Fruit fly (Drosophila melanogaster) whole organism, embryonic: ENCODE data around the gene CG46430.

Experiments
- Ada2b ChIP-seq: fragments of 200-800 bp; sonication (Bioruptor generic); IDR thresholded peaks from 2 replicates; pipeline ENCODE4 v1.3.6; 2022; ENCODE audit warnings: missing biosample characterization, missing genetic modification characterization
- Blimp-1 ChIP-seq: fragments of 200-800 bp; sonication (Bioruptor generic); optimal IDR thresholded peaks from 3 replicates; lab custom pipeline; 2018; ENCODE audit warnings: missing biosample characterization, missing genetic modification characterization, mild to moderate bottlenecking, moderate library complexity, missing genetic modification reagents
- C15 ChIP-seq: fragments of 200-800 bp; sonication (Bioruptor generic); IDR thresholded peaks from 3 replicates; pipeline ENCODE4 v1.3.6; 2022; ENCODE audit warnings: missing biosample characterization, missing genetic modification characterization
- CG11504 ChIP-seq: fragments of 200-800 bp; sonication (Bioruptor generic); optimal IDR thresholded peaks from 3 replicates; lab custom pipeline; 2019; ENCODE audit warnings: missing biosample characterization, mild to moderate bottlenecking, missing genetic modification characterization, moderate library complexity
- CG11695 ChIP-seq: fragments of 200-800 bp; sonication (Bioruptor generic); IDR thresholded peaks from 3 replicates; pipeline ENCODE4 v1.3.6; 2022; ENCODE audit warnings: missing biosample characterization, missing genetic modification characterization
- CG1233 ChIP-seq: fragments of 200-800 bp; sonication (Bioruptor generic); optimal IDR thresholded peaks from 4 replicates; lab custom pipeline; 2018; ENCODE audit warnings: missing biosample characterization, mild to moderate bottlenecking, missing genetic modification characterization
- CG12769 ChIP-seq: fragments of 200-800 bp; sonication (Bioruptor generic); optimal IDR thresholded peaks from 2 replicates; lab custom pipeline; 2019; ENCODE audit warnings: missing biosample characterization, mild to moderate bottlenecking, missing genetic modification characterization, moderate library complexity
- CG12942 ChIP-seq: fragments of 200-800 bp; sonication (Bioruptor generic); optimal IDR thresholded peaks from 3 replicates; lab custom pipeline; 2016; ENCODE audit warnings: missing biosample characterization, missing genetic modification characterization
- CG1603 ChIP-seq: fragments of 200-800 bp; sonication (Bioruptor generic); optimal IDR thresholded peaks from 2 replicates; lab custom pipeline; 2019; ENCODE audit warnings: missing biosample characterization, mild to moderate bottlenecking, missing genetic modification characterization, moderate library complexity
- CG17568 ChIP-seq: fragments of 200-800 bp; sonication (Bioruptor generic); optimal IDR thresholded peaks from 2 replicates; lab custom pipeline; 2018; ENCODE audit warnings: missing biosample characterization, mild to moderate bottlenecking, missing genetic modification characterization, moderate library complexity
- CG30431 ChIP-seq: fragments of 200-800 bp; sonication (Bioruptor generic); optimal IDR thresholded peaks from 2 replicates; lab custom pipeline; 2017; ENCODE audit warnings: missing biosample characterization, missing genetic modification characterization
- CG4424 ChIP-seq: fragments of 200-800 bp; sonication (Bioruptor generic); optimal IDR thresholded peaks from 3 replicates; lab custom pipeline; 2016; ENCODE audit warnings: missing biosample characterization, missing genetic modification characterization
- CG4730 ChIP-seq: fragments of 200-800 bp; sonication (Bioruptor generic); IDR thresholded peaks from 2 replicates; pipeline ENCODE4 v1.3.6; 2022; ENCODE audit warnings: missing biosample characterization, missing genetic modification characterization
- CG5180 ChIP-seq: fragments of 200-800 bp; sonication (Bioruptor generic); optimal IDR thresholded peaks from 3 replicates; lab custom pipeline; 2017; ENCODE audit warnings: missing biosample characterization, missing genetic modification characterization, mild to moderate bottlenecking, moderate library complexity, missing genetic modification reagents
- CG6654 ChIP-seq: fragments of 200-800 bp; sonication (Bioruptor generic); optimal IDR thresholded peaks from 2 replicates; lab custom pipeline; 2017; ENCODE audit warnings: missing biosample characterization, mild to moderate bottlenecking, missing genetic modification characterization
- CG8924 ChIP-seq: fragments of 200-800 bp; optimal IDR thresholded peaks from 3 replicates; lab custom pipeline; 2019; ENCODE audit warnings: missing biosample characterization, mild to moderate bottlenecking, missing genetic modification characterization, moderate library complexity
- CG9437 ChIP-seq: fragments of 200-800 bp; sonication (Bioruptor generic); optimal IDR thresholded peaks from 2 replicates; lab custom pipeline; 2018; ENCODE audit warnings: missing biosample characterization, mild to moderate bottlenecking, missing genetic modification characterization
- Doc3 ChIP-seq: fragments of 200-800 bp; sonication (Bioruptor generic); IDR thresholded peaks from 3 replicates; pipeline ENCODE4 v1.3.6; 2022; ENCODE audit warnings: missing biosample characterization, missing genetic modification characterization; ENCODE audit not compliant: partially characterized antibody
- Dp ChIP-seq: fragments of 200-800 bp; sonication (Bioruptor generic); optimal IDR thresholded peaks from 2 replicates; lab custom pipeline; 2018; ENCODE audit warnings: missing biosample characterization, mild to moderate bottlenecking, missing genetic modification characterization, moderate library complexity
- Ets65A ChIP-seq: fragments of 200-800 bp; sonication (Bioruptor generic); peaks from one replicate; lab custom pipeline; 2016; ENCODE audit warnings: missing biosample characterization, missing genetic modification characterization
- Fer2 ChIP-seq: fragments of 200-800 bp; sonication (Bioruptor generic); optimal IDR thresholded peaks from 2 replicates; lab custom pipeline; 2018; ENCODE audit warnings: missing biosample characterization, mild to moderate bottlenecking, missing genetic modification characterization, moderate library complexity
- Gsc ChIP-seq: fragments of 200-800 bp; sonication (Bioruptor generic); IDR thresholded peaks from 2 replicates; pipeline ENCODE4 v1.3.6; 2022; ENCODE audit warnings: missing biosample characterization, missing genetic modification characterization
- HLH54F ChIP-seq: fragments of 200-800 bp; sonication (Bioruptor generic); optimal IDR thresholded peaks from 3 replicates; lab custom pipeline; 2016; ENCODE audit warnings: missing biosample characterization, missing genetic modification characterization
- Mes4 ChIP-seq: fragments of 200-800 bp; sonication (Bioruptor generic); optimal IDR thresholded peaks from 2 replicates; lab custom pipeline; 2016; ENCODE audit warnings: missing biosample characterization, missing genetic modification characterization
- Nf-YC ChIP-seq: fragments of 200-800 bp; optimal IDR thresholded peaks from 3 replicates; lab custom pipeline; 2019; ENCODE audit warnings: missing biosample characterization, mild to moderate bottlenecking, missing genetic modification characterization, moderate library complexity
- Pdp1 ChIP-seq, 2 experiments: fragments of 200-800 bp; sonication (Bioruptor generic); optimal IDR thresholded peaks; 3 replicates each; lab custom pipeline; 2016; ENCODE audit warnings: missing biosample characterization in 2 of 2, missing genetic modification characterization in 2 of 2, mild to moderate bottlenecking in 1 of 2, moderate library complexity in 1 of 2
- Scr ChIP-seq: fragments of 200-800 bp; sonication (Bioruptor generic); IDR thresholded peaks from 2 replicates; pipeline ENCODE4 v1.3.6; 2022; ENCODE audit warnings: missing biosample characterization, missing genetic modification characterization; ENCODE audit not compliant: partially characterized antibody
- Side ChIP-seq: fragments of 200-800 bp; sonication (Bioruptor generic); optimal IDR thresholded peaks from 2 replicates; lab custom pipeline; 2016; ENCODE audit warnings: missing biosample characterization, missing genetic modification characterization
- YL-1 ChIP-seq: fragments of 200-800 bp; sonication (Bioruptor generic); optimal IDR thresholded peaks from 3 replicates; lab custom pipeline; 2017; ENCODE audit warnings: missing biosample characterization, mild to moderate bottlenecking, missing genetic modification characterization
- bsh ChIP-seq, 2 experiments: fragments of 200-800 bp; sonication (Bioruptor generic); optimal IDR thresholded peaks; 2 replicates each; lab custom pipeline; 2017 to 2018; ENCODE audit warnings: mild to moderate bottlenecking in 2 of 2, missing biosample characterization in 2 of 2, missing genetic modification characterization in 2 of 2, moderate library complexity in 1 of 2
- crp ChIP-seq, 2 experiments: fragments of 200-800 bp; sonication (Bioruptor generic); optimal IDR thresholded peaks; 2 replicates in 1 of 2; 3 replicates in 1 of 2; lab custom pipeline; 2017; ENCODE audit warnings: missing biosample characterization in 2 of 2, missing genetic modification characterization in 2 of 2, mild to moderate bottlenecking in 1 of 2, moderate library complexity in 1 of 2
- dmrt11E ChIP-seq: fragments of 200-800 bp; sonication (Bioruptor generic); optimal IDR thresholded peaks from 3 replicates; lab custom pipeline; 2018; ENCODE audit warnings: missing biosample characterization, mild to moderate bottlenecking, missing genetic modification characterization, moderate library complexity
- eyg ChIP-seq: fragments of 200-800 bp; sonication (Bioruptor generic); optimal IDR thresholded peaks from 3 replicates; lab custom pipeline; 2016; ENCODE audit warnings: missing biosample characterization, missing genetic modification characterization
- gem ChIP-seq: fragments of 200-800 bp; sonication (Bioruptor generic); optimal IDR thresholded peaks from 2 replicates; lab custom pipeline; 2019; ENCODE audit warnings: missing biosample characterization, mild to moderate bottlenecking, missing genetic modification characterization, moderate library complexity
- grau ChIP-seq: fragments of 200-800 bp; optimal IDR thresholded peaks from 3 replicates; lab custom pipeline; 2019; ENCODE audit warnings: missing biosample characterization, mild to moderate bottlenecking, missing genetic modification characterization, moderate library complexity
- hb ChIP-seq: fragments of 200-800 bp; sonication (Bioruptor generic); IDR thresholded peaks from 3 replicates; pipeline ENCODE4 v1.3.6; 2022; ENCODE audit warnings: missing biosample characterization, missing genetic modification characterization; ENCODE audit not compliant: partially characterized antibody
- hbn ChIP-seq: fragments of 200-800 bp; sonication (Bioruptor generic); IDR thresholded peaks from 2 replicates; pipeline ENCODE4 v1.3.6; 2022; ENCODE audit warnings: missing biosample characterization, missing genetic modification characterization; ENCODE audit not compliant: partially characterized antibody
- nerfin-2 ChIP-seq: fragments of 200-800 bp; sonication (Bioruptor generic); IDR thresholded peaks from 2 replicates; pipeline ENCODE4 v1.3.6; 2022; ENCODE audit warnings: missing biosample characterization, missing genetic modification characterization; ENCODE audit not compliant: partially characterized antibody
- nmo ChIP-seq: fragments of 200-800 bp; sonication (Bioruptor generic); optimal IDR thresholded peaks from 2 replicates; lab custom pipeline; 2018; ENCODE audit warnings: missing biosample characterization, mild to moderate bottlenecking, missing genetic modification characterization, moderate library complexity
- onecut ChIP-seq: fragments of 200-800 bp; sonication (Bioruptor generic); IDR thresholded peaks from 2 replicates; pipeline ENCODE4 v1.3.6; 2022; ENCODE audit warnings: missing biosample characterization, missing genetic modification characterization
- phol ChIP-seq: fragments of 200-800 bp; sonication (Bioruptor generic); optimal IDR thresholded peaks from 3 replicates; lab custom pipeline; 2018; ENCODE audit warnings: missing biosample characterization, mild to moderate bottlenecking, missing genetic modification characterization, moderate library complexity
- pros ChIP-seq: fragments of 200-800 bp; sonication (Bioruptor generic); optimal IDR thresholded peaks from 3 replicates; lab custom pipeline; 2019; ENCODE audit warnings: missing biosample characterization, mild to moderate bottlenecking, missing genetic modification characterization, moderate library complexity
- sens ChIP-seq: fragments of 200-800 bp; sonication (Bioruptor generic); peaks from one replicate; lab custom pipeline; 2016; ENCODE audit warnings: missing biosample characterization, missing genetic modification characterization
- sob ChIP-seq: fragments of 200-800 bp; sonication (Bioruptor generic); IDR thresholded peaks from 2 replicates; pipeline ENCODE4 v1.3.6; 2022; ENCODE audit warnings: missing biosample characterization, missing genetic modification characterization
- sr ChIP-seq: fragments of 200-800 bp; sonication (Bioruptor generic); IDR thresholded peaks from 3 replicates; pipeline ENCODE4 v1.3.6; 2022; ENCODE audit warnings: missing biosample characterization, missing genetic modification characterization
- ssp ChIP-seq: fragments of 200-800 bp; sonication (Bioruptor generic); IDR thresholded peaks from 2 replicates; pipeline ENCODE4 v1.3.6; 2022; ENCODE audit warnings: missing biosample characterization, missing genetic modification characterization
- twi ChIP-seq: fragments of 200-800 bp; optimal IDR thresholded peaks from 2 replicates; lab custom pipeline; 2019; ENCODE audit warnings: missing biosample characterization, mild to moderate bottlenecking, missing genetic modification characterization, moderate library complexity
- tx ChIP-seq: fragments of 200-800 bp; sonication (Bioruptor generic); optimal IDR thresholded peaks from 2 replicates; lab custom pipeline; 2016; ENCODE audit warnings: missing biosample characterization, missing genetic modification characterization
- vnd ChIP-seq: fragments of 200-800 bp; sonication (Bioruptor generic); IDR thresholded peaks from 3 replicates; pipeline ENCODE4 v1.3.6; 2022; ENCODE audit warnings: missing biosample characterization, missing genetic modification characterization; ENCODE audit not compliant: partially characterized antibody
- wdn ChIP-seq: fragments of 200-800 bp; sonication (Bioruptor generic); IDR thresholded peaks from 2 replicates; pipeline ENCODE4 v1.3.6; 2022; ENCODE audit warnings: missing biosample characterization, missing genetic modification characterization
- zfh1 ChIP-seq: fragments of 200-800 bp; sonication (Bioruptor generic); IDR thresholded peaks from 3 replicates; pipeline ENCODE4 v1.3.6; 2022; ENCODE audit warnings: missing biosample characterization, missing genetic modification characterization

CG46430 gene

dm6 chr3L:10434005-10434404 lies 44.3 kb upstream of the CG46430 start, which contains the start of gene Ir67c (continued):
- TF ChIP-seq Side (GFP tag; lab: Kevin White, UChicago) = no peak
- TF ChIP-seq zfh1 (GFP tag; lab: Robert Waterston, UW) = 0 out of 3 replicates have a peak, but pooled peaks have one; percentile 8
- TF ChIP-seq crp (GFP tag; optimal IDR thresholded peaks at IDR 0.05; lab: Kevin White, UChicago) = no peak
- TF ChIP-seq Mes4 (GFP tag; lab: Kevin White, UChicago) = no peak
- TF ChIP-seq tx (GFP tag; lab: Kevin White, UChicago) = no peak
- no peak for TF ChIP-seq hbn (GFP tag; lab: Robert Waterston, UW)
- no peak for TF ChIP-seq Dp
- no peak for TF ChIP-seq CG11695
- TF ChIP-seq Pdp1 (GFP tag; optimal IDR thresholded peaks at IDR 0.05; lab: Kevin White, UChicago) = no peak
- TF ChIP-seq CG17568 = no peak
- no peak for TF ChIP-seq sob (GFP tag; lab: Robert Waterston, UW)
- no peak for TF ChIP-seq CG8924 (tag; lab: Kevin White, UChicago)
- no peak for TF ChIP-seq CG30431 (GFP tag; lab: Kevin White, UChicago)
- no peak for TF ChIP-seq hb (GFP tag; lab: Robert Waterston, UW)
- TF ChIP-seq pros (GFP tag; lab: Kevin White, UChicago) = no peak
- no peak for TF ChIP-seq Fer2 (tag; lab: Kevin White, UChicago)
- TF ChIP-seq nerfin-2 (GFP tag; lab: Robert Waterston, UW) = no peak
- no peak for TF ChIP-seq wdn (GFP tag; lab: Robert Waterston, UW)
- TF ChIP-seq CG11504 (tag; lab: Kevin White, UChicago) = peak; percentile 14
- no peak for TF ChIP-seq twi
- no peak for TF ChIP-seq CG1233
- no peak for TF ChIP-seq CG6654 (GFP tag; lab: Kevin White, UChicago)
- no peak for TF ChIP-seq onecut (GFP tag; lab: Robert Waterston, UW)
- TF ChIP-seq ssp = no peak
- no peak for TF ChIP-seq CG12769
- no peak for TF ChIP-seq CG9437 (GFP tag; lab: Kevin White, UChicago)
- TF ChIP-seq phol (tag; lab: Kevin White, UChicago) = peak; percentile 28
- no peak for TF ChIP-seq C15 (GFP tag; lab: Robert Waterston, UW)
- no peak for TF ChIP-seq grau (tag; lab: Kevin White, UChicago)
- no peak for TF ChIP-seq Scr (GFP tag; lab: Robert Waterston, UW)
- peak; percentile 43 for TF ChIP-seq sens (GFP tag; lab: Kevin White, UChicago)
- TF ChIP-seq Doc3 (GFP tag; lab: Robert Waterston, UW) = no peak
- TF ChIP-seq CG4424 (GFP tag; lab: Kevin White, UChicago) = peak; percentile 6
- TF ChIP-seq CG1603 = peak; percentile 34
- TF ChIP-seq bsh (GFP tag; optimal IDR thresholded peaks at IDR 0.05; lab: Kevin White, UChicago) = peak in 1 of 2 experiments; percentile 3
- TF ChIP-seq nmo (GFP tag; lab: Kevin White, UChicago) = no peak
- no peak for TF ChIP-seq eyg (GFP tag; lab: Kevin White, UChicago)
- TF ChIP-seq dmrt11E (tag; lab: Kevin White, UChicago) = peak; percentile 21
- TF ChIP-seq Blimp-1 (GFP tag; lab: Kevin White, UChicago) = peak; percentile 13
- TF ChIP-seq Nf-YC (tag; lab: Kevin White, UChicago) = no peak
- no peak for TF ChIP-seq CG5180 (GFP tag; lab: Kevin White, UChicago)
- TF ChIP-seq YL-1 (GFP tag; lab: Kevin White, UChicago) = no peak
- TF ChIP-seq gem = peak; percentile 14
- TF ChIP-seq vnd (GFP tag; lab: Robert Waterston, UW) = no peak
- TF ChIP-seq HLH54F (GFP tag; lab: Kevin White, UChicago) = no peak
- no peak for TF ChIP-seq sr (GFP tag; lab: Robert Waterston, UW)
- TF ChIP-seq Ets65A (GFP tag; lab: Kevin White, UChicago) = peak; percentile 40
- TF ChIP-seq CG12942 (GFP tag; lab: Kevin White, UChicago) = no peak
- TF ChIP-seq Ada2b (GFP tag; lab: Robert Waterston, UW) = no peak
- TF ChIP-seq CG4730 (GFP tag; lab: Robert Waterston, UW) = no peak
- TF ChIP-seq Gsc (GFP tag; lab: Robert Waterston, UW) = no peak
